Fruit fly (Drosophila melanogaster): Measurements from ENCODE around the gene CG13950.

The CG13950 gene

DNA sequence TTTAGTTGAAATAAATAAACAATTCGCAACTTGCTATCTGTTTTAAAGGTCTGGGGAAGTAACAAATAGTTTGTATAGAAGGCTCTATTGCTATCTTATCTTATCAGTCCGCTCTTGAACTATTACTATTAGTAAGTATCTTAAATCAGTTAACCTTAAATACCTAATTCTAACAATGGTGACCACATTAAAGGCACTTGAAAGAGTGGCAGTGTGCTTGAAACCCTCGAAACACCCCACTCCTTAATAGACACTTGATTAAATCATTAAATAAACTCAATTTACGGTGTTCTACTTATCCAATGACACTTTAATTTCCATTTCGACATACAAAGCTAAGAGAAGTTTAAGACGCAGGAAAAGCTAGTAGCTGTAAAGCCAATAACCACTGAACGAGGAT lies 21.2 kb upstream of the CG13950 start:
- no peak for TF ChIP-seq CG17801 (GFP tag; optimal IDR thresholded peaks at IDR 0.05; ENCODE audit: partially characterized antibody)

DNA sequence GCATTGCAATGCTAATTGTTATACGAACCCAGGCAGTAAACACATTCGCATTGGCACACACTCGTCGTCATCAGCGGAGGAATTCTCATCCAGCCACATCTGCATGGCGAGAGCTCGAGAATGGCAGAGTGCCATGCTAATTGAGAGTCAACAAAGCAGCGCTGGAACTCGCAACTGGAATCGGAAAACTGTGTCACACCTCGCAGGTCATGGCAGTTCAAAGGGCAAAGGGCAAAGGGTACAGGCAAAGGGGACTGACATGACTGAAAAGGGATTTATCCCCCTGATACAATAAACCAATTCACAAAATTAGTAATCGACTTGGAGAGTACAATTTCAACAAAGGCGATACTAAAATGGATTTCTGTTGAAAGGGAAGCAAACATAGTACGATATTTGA lies 20.0 kb upstream of the CG13950 start:
- no peak for TF ChIP-seq CG17801 (GFP tag; optimal IDR thresholded peaks at IDR 0.05; ENCODE audit: partially characterized antibody)

DNA sequence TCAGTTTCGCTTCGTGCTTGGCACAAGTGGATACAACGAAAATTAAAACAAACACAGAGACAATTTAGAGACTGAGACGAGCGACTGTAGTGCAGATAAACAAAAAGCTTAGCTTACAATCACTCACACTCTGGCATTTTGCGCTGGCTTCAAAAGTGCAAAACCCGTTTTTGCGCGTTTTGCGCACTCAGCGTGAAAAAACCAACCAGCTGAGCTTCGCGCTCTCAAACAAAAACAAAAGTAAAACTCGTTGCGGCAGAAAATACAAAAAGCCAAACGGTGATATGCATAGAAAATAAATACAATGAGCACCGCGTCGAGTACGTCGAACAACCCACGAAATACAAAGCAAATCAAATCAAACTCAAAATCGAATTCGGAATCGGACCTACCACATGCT lies 19.3 kb upstream of the CG13950 start:
- no peak for TF ChIP-seq CG17801 (GFP tag; optimal IDR thresholded peaks at IDR 0.05; ENCODE audit: partially characterized antibody)

DNA sequence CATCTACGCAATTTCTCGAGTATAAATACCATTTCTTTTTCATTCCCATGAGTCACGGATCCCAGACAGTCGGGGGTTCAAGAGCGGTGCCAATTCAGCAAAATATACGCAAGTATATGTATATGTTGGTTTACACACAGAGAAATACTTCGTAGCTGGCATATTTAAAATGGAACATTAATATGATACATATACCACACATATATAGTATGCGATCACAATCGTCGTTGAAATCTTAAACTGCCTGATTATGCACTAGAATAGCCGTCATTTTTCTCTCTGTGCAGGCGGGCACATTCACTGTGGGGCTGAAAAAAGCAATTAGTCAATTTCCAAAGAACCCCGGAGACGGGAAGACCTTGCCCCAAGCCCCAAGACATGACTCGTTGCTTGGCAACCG lies 18.3 kb upstream of the CG13950 start:
- peak; percentile 94 for TF ChIP-seq CG17801 (GFP tag; optimal IDR thresholded peaks at IDR 0.05; ENCODE audit: partially characterized antibody)

DNA sequence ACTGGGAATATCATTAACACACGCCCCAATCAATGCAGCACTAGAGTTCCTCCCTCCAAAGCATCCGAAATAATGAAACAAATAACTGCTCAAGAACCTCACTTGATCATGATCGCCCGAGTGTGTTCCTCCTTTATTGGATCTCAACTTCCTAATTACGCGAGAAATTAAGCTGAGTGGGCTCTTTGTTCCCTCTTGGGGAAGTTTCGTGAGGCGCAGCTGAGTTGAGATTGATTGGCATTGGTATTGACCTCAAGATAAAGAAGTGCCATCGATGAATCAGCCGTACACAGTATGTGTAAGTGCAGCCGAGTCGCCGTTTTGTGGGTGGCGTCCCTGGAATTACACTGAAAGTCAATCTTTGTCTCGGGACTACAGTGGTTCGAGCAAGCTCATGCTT lies 17.1 kb upstream of the CG13950 start:
- no peak for TF ChIP-seq CG17801 (GFP tag; optimal IDR thresholded peaks at IDR 0.05; ENCODE audit: partially characterized antibody)

DNA sequence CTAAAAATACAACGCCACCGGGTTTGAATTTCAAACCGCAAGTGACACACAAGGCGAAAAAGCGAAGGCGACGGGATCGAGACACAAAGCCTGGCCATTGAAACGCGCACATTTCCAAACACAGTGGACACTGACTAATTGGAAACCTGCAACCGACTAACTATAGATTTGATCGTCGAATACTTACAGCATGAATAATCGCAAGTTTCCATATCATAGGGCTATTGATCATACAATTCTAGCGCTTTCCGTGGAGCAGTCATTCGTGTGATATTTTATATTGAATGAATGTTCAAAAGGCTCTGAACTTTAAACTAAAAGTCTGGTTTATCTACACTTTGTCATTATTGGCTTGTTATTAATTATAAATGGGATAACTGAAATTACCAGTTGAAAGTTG lies 16.7 kb upstream of the CG13950 start:
- TF ChIP-seq CG17801 (GFP tag; optimal IDR thresholded peaks at IDR 0.05; ENCODE audit: partially characterized antibody): no peak

DNA sequence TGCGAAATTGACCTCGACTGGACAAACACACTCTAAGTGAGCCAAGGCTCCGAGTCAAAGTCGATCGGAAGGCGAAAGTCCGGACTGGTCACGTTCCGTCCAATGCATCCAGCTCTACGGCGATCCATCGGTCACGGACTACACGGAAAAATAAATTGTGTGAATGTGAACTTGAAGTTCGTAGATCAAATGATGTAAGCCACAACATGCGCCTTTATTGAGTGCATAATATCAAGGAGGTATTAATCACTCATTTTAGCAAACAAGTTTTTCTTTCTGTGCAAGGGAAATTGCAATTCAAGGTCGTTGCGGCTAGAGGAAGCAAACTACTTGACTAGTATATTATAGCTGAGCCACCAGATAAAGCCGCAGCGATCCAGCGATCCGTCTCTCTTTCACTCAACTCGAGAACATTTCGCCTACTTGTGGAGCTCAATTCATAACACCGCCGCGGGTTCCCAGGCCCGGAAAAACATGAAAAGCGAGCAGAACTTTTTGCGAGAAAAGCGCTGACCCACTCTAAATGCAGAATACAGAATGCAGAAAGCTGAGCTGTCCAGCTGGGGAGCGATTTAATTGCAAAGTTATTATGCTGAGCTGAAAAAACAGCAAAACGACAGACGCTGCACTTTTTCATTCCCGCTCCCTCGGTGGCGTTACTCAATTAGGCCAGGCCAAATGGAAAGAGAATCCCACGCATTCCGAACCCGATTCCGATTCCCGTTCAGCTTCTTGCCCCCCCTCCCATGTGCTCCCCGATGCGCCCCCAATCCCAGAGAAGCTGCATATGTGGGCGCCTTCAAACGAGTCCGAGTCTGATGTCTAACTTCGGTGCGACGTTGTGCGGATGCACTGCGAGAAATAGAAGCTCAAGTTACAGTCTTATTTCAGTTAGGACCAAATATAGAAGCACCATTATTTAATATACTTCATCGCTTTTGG lies 15.9 kb upstream of the CG13950 start:
- TF ChIP-seq CG17801 (GFP tag; optimal IDR thresholded peaks at IDR 0.05; ENCODE audit: partially characterized antibody): peak; percentile 9

DNA sequence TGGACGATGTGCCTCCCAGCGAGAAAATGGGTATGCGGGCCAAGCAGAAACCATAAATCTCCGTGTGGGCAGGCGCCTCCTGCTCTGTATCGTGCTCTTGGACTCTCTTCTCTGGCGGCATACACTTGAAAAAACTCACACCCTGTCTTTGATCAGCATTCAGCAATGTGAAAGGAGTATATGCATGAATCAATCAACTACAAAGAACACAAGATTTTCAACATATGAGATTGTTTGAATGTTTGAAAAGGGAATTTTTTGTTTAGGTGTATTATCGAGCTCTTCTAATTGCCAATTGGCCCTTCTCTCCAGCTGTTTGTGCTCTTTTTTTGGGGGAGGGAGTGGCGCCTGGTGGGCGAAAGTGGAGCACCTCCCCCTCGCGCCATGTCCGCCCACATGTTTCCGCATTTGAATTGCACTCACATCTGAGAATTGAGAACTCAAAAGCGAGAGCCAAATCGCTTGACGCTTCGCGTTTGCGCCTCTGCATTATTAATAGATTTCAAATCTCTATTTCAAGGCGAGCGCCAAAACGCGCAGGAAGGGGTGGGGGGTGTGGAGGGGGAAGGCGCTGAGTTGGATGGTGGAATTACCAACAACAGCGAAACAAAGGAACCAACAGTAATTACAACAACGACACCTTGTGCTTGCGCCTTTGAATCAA lies 14.5 kb upstream of the CG13950 start:
- no peak for TF ChIP-seq CG17801 (GFP tag; optimal IDR thresholded peaks at IDR 0.05; ENCODE audit: partially characterized antibody)

DNA sequence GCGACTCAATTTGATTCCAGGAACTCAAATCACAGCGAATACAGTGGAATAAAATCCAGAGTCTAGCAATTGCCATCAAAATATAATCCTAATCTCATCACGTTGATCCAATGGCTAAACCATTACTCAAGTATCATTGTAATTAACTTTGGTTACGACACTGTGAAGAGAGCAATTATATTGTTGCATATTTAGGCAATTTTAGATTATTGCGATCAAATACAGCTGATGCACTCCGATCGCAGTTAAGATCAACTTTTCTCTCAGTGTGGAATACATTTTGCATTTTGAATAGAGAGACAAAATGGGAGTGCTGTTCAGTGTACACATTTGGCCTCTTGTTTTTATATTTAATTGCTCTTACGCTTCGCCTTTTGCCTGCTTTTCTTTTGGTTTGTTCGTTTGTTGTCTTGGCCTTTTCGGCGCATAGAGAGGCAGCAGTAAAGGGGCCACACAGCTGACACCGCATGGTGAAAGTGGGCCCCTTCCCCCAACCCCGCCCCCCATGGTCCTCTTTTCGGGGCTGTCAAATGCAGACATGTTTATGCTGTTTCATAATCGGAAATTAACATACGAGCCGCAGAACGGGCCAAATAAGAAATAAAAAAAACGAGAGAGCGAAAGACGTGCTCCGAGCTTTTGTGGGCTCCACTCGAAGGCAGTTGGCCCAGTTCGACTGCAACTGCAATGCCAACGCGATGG lies 13.7 kb upstream of the CG13950 start:
- TF ChIP-seq CG17801 (GFP tag; optimal IDR thresholded peaks at IDR 0.05; ENCODE audit: partially characterized antibody): peak; percentile 16

DNA sequence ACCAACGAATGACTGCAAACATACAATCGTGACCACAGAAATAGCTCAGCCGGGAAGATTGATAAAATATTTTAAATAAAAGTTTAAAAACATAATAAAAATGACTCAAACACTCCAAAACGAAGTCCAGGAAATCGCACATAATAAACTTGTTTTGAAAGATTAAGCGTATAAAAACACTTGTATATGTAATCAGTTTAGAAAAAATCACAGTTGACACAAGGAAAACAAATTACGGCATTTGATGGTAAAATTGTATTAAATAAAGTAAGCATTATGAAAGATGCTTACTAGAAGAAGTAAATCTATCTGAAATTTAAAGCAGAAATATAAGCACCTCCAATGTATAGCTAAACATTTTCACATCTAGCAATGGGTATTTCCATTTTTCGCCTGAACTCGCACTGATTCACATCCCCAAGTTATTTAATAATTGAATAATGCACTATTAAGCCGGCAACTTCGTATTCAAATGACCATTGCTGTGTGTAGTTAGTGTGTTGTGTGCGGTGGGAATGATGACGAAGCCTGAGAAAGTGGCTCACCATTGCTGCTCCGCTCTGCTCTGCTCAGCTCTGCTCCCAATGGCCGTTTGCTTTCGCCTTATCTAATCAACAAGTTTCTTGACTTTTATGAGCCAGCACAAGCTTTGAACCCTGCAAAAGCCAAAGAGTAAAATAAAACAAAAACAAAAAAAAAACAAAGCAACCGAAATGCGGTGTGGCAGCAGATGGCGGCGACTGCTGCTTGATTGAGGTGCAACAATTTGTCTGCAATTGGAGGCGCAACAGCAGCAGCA lies 12.6 kb upstream of the CG13950 start:
- no peak for TF ChIP-seq CG17801 (GFP tag; optimal IDR thresholded peaks at IDR 0.05; ENCODE audit: partially characterized antibody)

DNA sequence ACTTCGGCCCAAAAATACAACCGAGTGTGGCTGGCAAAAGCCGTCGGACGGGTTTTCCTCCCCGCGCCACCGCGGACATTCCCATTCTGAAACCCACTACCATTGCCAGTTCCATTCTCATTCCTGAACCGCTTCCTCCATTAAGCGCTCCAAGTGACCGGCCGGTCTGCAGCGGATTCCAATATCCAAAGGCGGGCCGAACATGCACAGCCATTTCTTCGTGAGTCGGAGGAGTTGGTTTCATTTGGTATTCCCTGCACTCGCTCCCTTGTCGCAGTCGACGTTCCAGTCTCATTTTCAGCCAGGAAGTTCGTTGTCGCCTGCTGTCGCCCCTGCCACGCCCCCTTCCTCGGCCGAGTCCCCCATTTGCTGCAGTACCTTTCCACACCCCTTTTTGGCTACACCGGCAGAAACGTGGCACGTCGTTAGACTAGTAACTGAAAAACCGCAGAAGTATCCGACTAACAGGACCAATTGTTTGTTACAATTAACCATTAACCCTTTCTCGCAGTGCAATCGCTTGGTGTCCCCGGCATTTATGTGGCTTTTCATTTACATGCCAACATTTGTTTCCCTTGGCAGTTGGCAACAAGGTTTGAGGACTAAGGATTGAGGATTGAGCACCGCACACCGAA lies 11.9 kb upstream of the CG13950 start:
- TF ChIP-seq CG17801 (GFP tag; optimal IDR thresholded peaks at IDR 0.05; ENCODE audit: partially characterized antibody): no peak

DNA sequence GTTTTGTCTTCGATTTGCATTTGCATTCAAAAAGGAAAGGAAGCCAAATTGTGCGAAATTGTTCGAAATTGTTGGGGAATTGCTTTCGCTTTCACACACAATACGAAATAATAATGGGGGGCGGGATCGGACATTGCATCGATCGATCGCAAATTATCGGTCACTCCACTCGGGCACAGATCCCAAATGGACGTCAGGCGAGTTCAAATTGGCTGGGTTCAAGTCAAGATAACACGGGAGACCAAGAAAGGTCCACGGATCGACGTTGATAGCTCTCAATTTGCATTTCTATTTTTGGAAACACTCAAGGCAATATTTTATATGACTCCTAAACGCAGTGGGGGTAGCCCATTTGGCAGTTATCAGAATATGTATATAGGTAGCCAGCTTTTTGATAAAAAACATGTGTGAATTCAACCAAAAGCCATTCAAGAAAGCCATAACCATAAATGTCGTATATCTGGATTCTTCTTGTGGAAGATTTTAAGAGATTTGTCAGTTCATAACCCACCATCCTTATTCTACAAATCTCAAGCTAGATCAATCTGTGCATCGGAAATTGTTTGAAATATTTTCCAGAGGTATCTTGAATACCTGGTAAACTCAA lies 10.8 kb upstream of the CG13950 start:
- no peak for TF ChIP-seq CG17801 (GFP tag; optimal IDR thresholded peaks at IDR 0.05; ENCODE audit: partially characterized antibody)

DNA sequence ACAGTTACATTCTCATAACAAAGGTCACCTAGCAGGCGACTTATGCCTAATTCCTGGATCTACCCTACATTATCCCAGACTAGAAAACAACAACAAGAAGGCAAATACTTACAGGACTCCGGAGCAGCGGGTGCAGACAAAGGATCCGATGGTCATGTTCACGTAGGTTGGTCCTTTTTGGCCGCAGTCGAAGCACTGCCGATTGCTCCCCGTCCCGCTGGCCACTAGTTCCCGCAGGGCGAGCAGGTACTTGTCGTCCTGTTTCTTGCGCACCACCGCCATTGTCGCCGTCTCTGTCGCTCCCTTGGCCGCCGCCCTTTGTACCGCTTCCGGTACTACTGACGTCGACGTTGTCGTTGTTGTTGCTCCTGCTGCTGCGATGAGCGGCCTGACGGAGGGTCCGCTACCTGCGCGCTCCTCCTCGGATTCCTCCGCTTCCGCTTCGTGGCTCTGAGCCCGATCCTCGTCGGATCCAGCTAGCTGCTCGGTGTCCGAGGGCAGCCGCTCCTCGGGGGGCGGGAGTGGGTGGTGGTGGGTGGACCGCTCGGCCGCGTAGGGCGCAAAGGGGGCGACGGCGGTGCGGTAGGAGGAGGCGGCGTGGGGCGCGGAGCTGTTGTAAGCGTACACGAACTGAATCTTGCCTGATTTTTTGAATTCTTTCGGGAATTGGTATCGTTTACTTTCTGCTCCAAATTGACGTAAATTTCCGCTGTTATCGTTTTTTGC lies 10.0 kb upstream of the CG13950 start:
- no peak for TF ChIP-seq CG17801 (GFP tag; optimal IDR thresholded peaks at IDR 0.05; ENCODE audit: partially characterized antibody)

Measured in ovary, adult (tissue).